Worm (Caenorhabditis elegans) whole organism, L2 larva: ENCODE results near the gene ZK1307.4.

Experiments used
- C34F6.9 ChIP-seq: fragments of 150-350 bp; optimal IDR thresholded peaks from 2 replicates; lab custom pipeline; 2014; ENCODE audit warnings: missing biosample characterization, missing genetic modification characterization
- F13H6.1 ChIP-seq: sonication (generic microtip); optimal IDR thresholded peaks from 2 replicates; lab custom pipeline; 2016; ENCODE audit warnings: missing genetic modification characterization, missing compliant biosample characterization
- R02D3.7 ChIP-seq: fragments of 150-350 bp; optimal IDR thresholded peaks from 2 replicates; lab custom pipeline; 2014; ENCODE audit warnings: missing biosample characterization, missing genetic modification characterization
- Y55F3AM.14 ChIP-seq: fragments of 200-800 bp; sonication (Bioruptor generic); optimal IDR thresholded peaks from 2 replicates; lab custom pipeline; 2018; ENCODE audit warnings: mild to moderate bottlenecking, missing genetic modification characterization, missing compliant biosample characterization
- ZK546.5 ChIP-seq: sonication (generic microtip); optimal IDR thresholded peaks from 2 replicates; lab custom pipeline; 2017; ENCODE audit warnings: missing biosample characterization, missing genetic modification characterization
- alr-1 ChIP-seq: fragments of 150-350 bp; optimal IDR thresholded peaks from 2 replicates; lab custom pipeline; 2014; ENCODE audit warnings: missing biosample characterization, missing genetic modification characterization
- aly-2 ChIP-seq: fragments of 150-350 bp; optimal IDR thresholded peaks from 2 replicates; lab custom pipeline; 2014; ENCODE audit warnings: missing biosample characterization, missing genetic modification characterization
- ama-1 ChIP-seq: fragments of 150-350 bp; optimal IDR thresholded peaks from 2 replicates; lab custom pipeline; 2018; ENCODE audit warnings: inconsistent platforms
- blmp-1 ChIP-seq: sonication (generic microtip); optimal IDR thresholded peaks from 2 replicates; lab custom pipeline; 2017; ENCODE audit warnings: missing genetic modification characterization, mild to moderate bottlenecking, missing compliant biosample characterization, antibody characterized with exemption, moderate library complexity; ENCODE audit not compliant: insufficient read depth
- ceh-16 ChIP-seq: fragments of 150-350 bp; optimal IDR thresholded peaks from 2 replicates; lab custom pipeline; 2014; ENCODE audit warnings: missing biosample characterization, missing genetic modification characterization
- ceh-82 ChIP-seq: fragments of 150-350 bp; optimal IDR thresholded peaks from 2 replicates; lab custom pipeline; 2014; ENCODE audit warnings: missing biosample characterization, missing genetic modification characterization
- crh-2 ChIP-seq: sonication (generic microtip); optimal IDR thresholded peaks from 2 replicates; lab custom pipeline; 2017; ENCODE audit warnings: missing biosample characterization, missing genetic modification characterization
- dmd-4 ChIP-seq: sonication (generic microtip); optimal IDR thresholded peaks from 2 replicates; lab custom pipeline; 2017; ENCODE audit warnings: missing biosample characterization, missing genetic modification characterization
- egl-27 ChIP-seq: sonication (generic microtip); optimal IDR thresholded peaks from 3 replicates; lab custom pipeline; 2017; ENCODE audit warnings: missing biosample characterization, missing genetic modification reagents, missing genetic modification characterization
- elt-1 ChIP-seq: fragments of 150-350 bp; optimal IDR thresholded peaks from 2 replicates; lab custom pipeline; 2014; ENCODE audit warnings: missing biosample characterization, missing genetic modification characterization
- elt-3 ChIP-seq: sonication (generic microtip); optimal IDR thresholded peaks from 2 replicates; lab custom pipeline; 2017; ENCODE audit warnings: missing biosample characterization, missing genetic modification characterization
- fos-1 ChIP-seq: fragments of 150-350 bp; optimal IDR thresholded peaks from 2 replicates; lab custom pipeline; 2014; ENCODE audit warnings: missing biosample characterization, missing genetic modification characterization
- gmeb-1 ChIP-seq: fragments of 150-350 bp; optimal IDR thresholded peaks from 2 replicates; lab custom pipeline; 2014; ENCODE audit warnings: missing biosample characterization, missing genetic modification characterization
- lin-11 ChIP-seq: fragments of 150-350 bp; sonication (generic microtip); optimal IDR thresholded peaks from 2 replicates; lab custom pipeline; 2014; ENCODE audit warnings: missing biosample characterization, missing genetic modification characterization, inconsistent platforms, mixed read lengths
- lin-13 ChIP-seq: fragments of 150-350 bp; optimal IDR thresholded peaks from 2 replicates; lab custom pipeline; 2014; ENCODE audit warnings: missing biosample characterization, missing genetic modification reagents, missing genetic modification characterization
- lin-39 ChIP-seq: fragments of 150-350 bp; optimal IDR thresholded peaks from 2 replicates; lab custom pipeline; 2014; ENCODE audit warnings: missing biosample characterization, missing genetic modification reagents, missing genetic modification characterization
- lsy-2 ChIP-seq, 2 experiments: fragments of 150-350 bp in 1 of 2; sonication (generic microtip) in 1 of 2; optimal IDR thresholded peaks; 2 replicates each; lab custom pipeline; 2014 to 2017; ENCODE audit warnings: missing biosample characterization in 2 of 2, missing genetic modification characterization in 2 of 2
- mab-5 ChIP-seq: fragments of 150-350 bp; optimal IDR thresholded peaks from 2 replicates; lab custom pipeline; 2014; ENCODE audit warnings: missing biosample characterization, missing genetic modification characterization
- mbf-1 ChIP-seq: sonication (generic microtip); optimal IDR thresholded peaks from 2 replicates; lab custom pipeline; 2017; ENCODE audit warnings: missing biosample characterization, missing genetic modification characterization
- mdl-1 ChIP-seq, 2 experiments: fragments of 150-350 bp in 1 of 2; sonication (generic microtip) in 1 of 2; optimal IDR thresholded peaks; 2 replicates each; lab custom pipeline; 2017; ENCODE audit warnings: missing biosample characterization in 2 of 2, missing genetic modification characterization in 2 of 2
- nhr-10 ChIP-seq: sonication (generic microtip); optimal IDR thresholded peaks from 2 replicates; lab custom pipeline; 2017; ENCODE audit warnings: missing biosample characterization, missing genetic modification characterization
- nhr-11 ChIP-seq: fragments of 150-350 bp; optimal IDR thresholded peaks from 2 replicates; lab custom pipeline; 2014; ENCODE audit warnings: missing biosample characterization, missing genetic modification characterization
- nhr-12 ChIP-seq: fragments of 150-350 bp; optimal IDR thresholded peaks from 2 replicates; lab custom pipeline; 2014; ENCODE audit warnings: missing biosample characterization, missing genetic modification characterization
- nhr-129 ChIP-seq: fragments of 150-350 bp; optimal IDR thresholded peaks from 2 replicates; lab custom pipeline; 2014; ENCODE audit warnings: missing biosample characterization, missing genetic modification characterization
- nhr-21 ChIP-seq: fragments of 150-350 bp; optimal IDR thresholded peaks from 2 replicates; lab custom pipeline; 2014; ENCODE audit warnings: missing biosample characterization, missing genetic modification characterization
- nhr-23 ChIP-seq: fragments of 150-350 bp; optimal IDR thresholded peaks from 2 replicates; lab custom pipeline; 2014; ENCODE audit warnings: missing biosample characterization, missing genetic modification reagents, missing genetic modification characterization
- nhr-237 ChIP-seq: fragments of 150-350 bp; optimal IDR thresholded peaks from 2 replicates; lab custom pipeline; 2014; ENCODE audit warnings: missing biosample characterization, missing genetic modification characterization
- nhr-25 ChIP-seq: fragments of 150-350 bp; sonication (generic microtip); optimal IDR thresholded peaks from 3 replicates; lab custom pipeline; 2014; ENCODE audit warnings: missing biosample characterization, missing genetic modification characterization
- nhr-6 ChIP-seq: fragments of 150-350 bp; optimal IDR thresholded peaks from 2 replicates; lab custom pipeline; 2014; ENCODE audit warnings: missing biosample characterization, missing genetic modification characterization
- nhr-77 ChIP-seq: fragments of 150-350 bp; optimal IDR thresholded peaks from 2 replicates; lab custom pipeline; 2014; ENCODE audit warnings: missing biosample characterization, missing genetic modification characterization
- peb-1 ChIP-seq: fragments of 150-350 bp; optimal IDR thresholded peaks from 2 replicates; lab custom pipeline; 2014; ENCODE audit warnings: missing biosample characterization, missing genetic modification characterization
- sem-4 ChIP-seq: fragments of 150-350 bp; optimal IDR thresholded peaks from 2 replicates; lab custom pipeline; 2014; ENCODE audit warnings: missing biosample characterization, missing genetic modification reagents, missing genetic modification characterization
- skn-1 ChIP-seq: sonication (generic microtip); optimal IDR thresholded peaks from 2 replicates; lab custom pipeline; 2017; ENCODE audit warnings: missing biosample characterization, missing genetic modification characterization
- sma-3 ChIP-seq: sonication (generic microtip); optimal IDR thresholded peaks from 2 replicates; lab custom pipeline; 2016; ENCODE audit warnings: missing genetic modification reagents, missing genetic modification characterization, missing compliant biosample characterization
- sma-9 ChIP-seq, 2 experiments: fragments of 150-350 bp in 1 of 2; sonication (generic microtip) in 1 of 2; optimal IDR thresholded peaks; 2 replicates each; lab custom pipeline; 2014 to 2016; ENCODE audit warnings: missing genetic modification characterization in 2 of 2, mild to moderate bottlenecking in 1 of 2, missing biosample characterization in 1 of 2, missing compliant biosample characterization in 1 of 2, missing genetic modification reagents in 1 of 2, moderate library complexity in 1 of 2
- snpc-4 ChIP-seq: fragments of 150-350 bp; optimal IDR thresholded peaks from 2 replicates; lab custom pipeline; 2014; ENCODE audit warnings: missing biosample characterization, missing genetic modification characterization
- unc-39 ChIP-seq: fragments of 150-350 bp; optimal IDR thresholded peaks from 2 replicates; lab custom pipeline; 2014; ENCODE audit warnings: missing biosample characterization, missing genetic modification characterization
- unc-55 ChIP-seq: fragments of 150-350 bp; sonication (generic microtip); optimal IDR thresholded peaks from 3 replicates; lab custom pipeline; 2014; ENCODE audit warnings: missing biosample characterization, missing genetic modification reagents, missing genetic modification characterization
- unc-62 ChIP-seq: fragments of 150-350 bp; optimal IDR thresholded peaks from 2 replicates; lab custom pipeline; 2014; ENCODE audit warnings: missing biosample characterization, missing genetic modification reagents, missing genetic modification characterization
- zag-1 ChIP-seq: fragments of 150-350 bp; optimal IDR thresholded peaks from 2 replicates; lab custom pipeline; 2014; ENCODE audit warnings: missing biosample characterization, missing genetic modification characterization
- ztf-1 ChIP-seq: fragments of 200-800 bp; sonication (Bioruptor generic); conservative IDR thresholded peaks from 2 replicates; pipeline ENCODE4 v1.3.6; 2022; ENCODE audit warnings: missing genetic modification characterization, missing compliant biosample characterization
- ztf-11 ChIP-seq: sonication (generic microtip); optimal IDR thresholded peaks from 2 replicates; lab custom pipeline; 2017; ENCODE audit warnings: missing biosample characterization, missing genetic modification characterization
- ztf-4 ChIP-seq: fragments of 150-350 bp; optimal IDR thresholded peaks from 2 replicates; lab custom pipeline; 2014; ENCODE audit warnings: missing biosample characterization, missing genetic modification characterization

Gene ZK1307.4

ce11 chrII:9601069-9601468, 50.5 kb downstream of the ZK1307.4 start:
- TF ChIP-seq elt-1 (tag; lab: Kevin White, UChicago) (no peak), Y55F3AM.14 (peak; percentile 1), dmd-4 (no peak), alr-1 (tag; lab: Kevin White, UChicago) (no peak), aly-2 (tag; lab: Kevin White, UChicago) (no peak), ama-1 (lab: Kevin White, UChicago) (peak; percentile 41), nhr-23 (tag; lab: Kevin White, UChicago) (no peak), nhr-12 (no peak), lin-13 (GFP tag; lab: Kevin White, UChicago) (peak; percentile 21), mdl-1 (tag; optimal IDR thresholded peaks at IDR 0.05; lab: Kevin White, UChicago) (peak; percentile 75 to 91), blmp-1 (tag; lab: Kevin White, UChicago) (peak; percentile 86), ztf-1 (GFP tag; lab: Robert Waterston, UW) (no peak), nhr-11 (tag; lab: Kevin White, UChicago) (no peak), nhr-77 (tag; lab: Kevin White, UChicago) (no peak), sma-9 (GFP tag; optimal IDR thresholded peaks at IDR 0.05; lab: Kevin White, UChicago) (peak; percentile 95), sma-9 (tag; optimal IDR thresholded peaks at IDR 0.05; lab: Kevin White, UChicago) (no peak), ceh-82 (no peak), elt-3 (tag; lab: Kevin White, UChicago) (no peak), nhr-25 (peak; percentile 96), R02D3.7 (tag; lab: Kevin White, UChicago) (no peak), C34F6.9 (peak; percentile 55), fos-1 (tag; lab: Kevin White, UChicago) (peak; percentile 74), F13H6.1 (tag; lab: Kevin White, UChicago) (peak; percentile 68), lsy-2 (tag; optimal IDR thresholded peaks at IDR 0.05; lab: Kevin White, UChicago) (peak in 1 of 2 experiments; percentile 72), zag-1 (tag; lab: Kevin White, UChicago) (no peak), skn-1 (tag; lab: Kevin White, UChicago) (no peak), ztf-4 (tag; lab: Kevin White, UChicago) (peak; percentile 67), peb-1 (no peak), unc-62 (no peak), unc-55 (no peak), egl-27 (tag; lab: Kevin White, UChicago) (peak; percentile 57), mbf-1 (tag; lab: Kevin White, UChicago) (no peak), snpc-4 (tag; lab: Kevin White, UChicago) (no peak), nhr-237 (tag; lab: Kevin White, UChicago) (no peak), crh-2 (peak; percentile 63), nhr-129 (peak; percentile 87), sem-4 (tag; lab: Kevin White, UChicago) (peak; percentile 85), mab-5 (tag; lab: Kevin White, UChicago) (peak; percentile 31), unc-39 (tag; lab: Kevin White, UChicago) (no peak), lin-39 (tag; lab: Kevin White, UChicago) (no peak), lin-11 (tag; lab: Kevin White, UChicago) (no peak), ceh-16 (tag; lab: Kevin White, UChicago) (peak; percentile 36), ztf-11 (tag; lab: Kevin White, UChicago) (no peak), nhr-10 (tag; lab: Kevin White, UChicago) (no peak), nhr-6 (tag; lab: Kevin White, UChicago) (peak; percentile 58), ZK546.5 (tag; lab: Kevin White, UChicago) (no peak), gmeb-1 (tag; lab: Kevin White, UChicago) (peak; percentile 63), nhr-21 (tag; lab: Kevin White, UChicago) (peak; percentile 95), sma-3 (GFP tag; lab: Kevin White, UChicago) (peak; percentile 84)
